Fruit fly (Drosophila melanogaster): ENCODE results near the gene CG2246.

The CG2246 gene

dm6 chr3R:30601440-30602256 lies at the start of gene CG2246, which contains the start of gene CG31021:
Gene CG2246 (minus strand): TSS chr3R:30601489.
Gene CG31021 (plus strand): TSS chr3R:30602206.
- no peak for TF ChIP-seq CG14655 (GFP tag; optimal IDR thresholded peaks at IDR 0.05)
- peak; percentile 23 for TF ChIP-seq Pif1A (GFP tag; optimal IDR thresholded peaks at IDR 0.05)
- TF ChIP-seq Ets98B (GFP tag; IDR thresholded peaks at IDR 0.05) = peak; percentile 31
- peak; percentile 45; the same call in 2 of the 3 replicates for TF ChIP-seq CG4496 (GFP tag; IDR thresholded peaks at IDR 0.05)

dm6 chr3R:30649661-30650060 lies 48.4 kb upstream of the CG2246 start, which contains the start of gene CG34433:
Gene CG34433 (plus strand): TSS chr3R:30649961.
- TF ChIP-seq Snoo (tag; optimal IDR thresholded peaks at IDR 0.05) (no peak), CG34367 (tag; optimal IDR thresholded peaks at IDR 0.05) (no peak), Pif1B (GFP tag; optimal IDR thresholded peaks at IDR 0.05) (no peak), D1 (tag; optimal IDR thresholded peaks at IDR 0.05) (no peak), CG15710 (tag; optimal IDR thresholded peaks at IDR 0.05) (no peak), CG32121 (GFP tag; IDR thresholded peaks at IDR 0.05) (no peak), CG17806 (tag; optimal IDR thresholded peaks at IDR 0.05) (no peak), CG12605 (GFP tag; IDR thresholded peaks at IDR 0.05) (no peak), Ets98B (GFP tag; IDR thresholded peaks at IDR 0.05) (no peak), CG13204 (GFP tag; optimal IDR thresholded peaks at IDR 0.05) (no peak), CG8159 (tag; optimal IDR thresholded peaks at IDR 0.05) (no peak), fd96Ca (GFP tag; IDR thresholded peaks at IDR 0.05) (no peak), EcR (GFP tag; optimal IDR thresholded peaks at IDR 0.05) (no peak)

dm6 chr3R:30648851-30649250 lies 47.6 kb upstream of the CG2246 start, which contains the start of gene CG34432:
Gene CG34432 (plus strand): TSS chr3R:30649151.
- TF ChIP-seq CG13204 (GFP tag; optimal IDR thresholded peaks at IDR 0.05) (no peak), CG10348 (GFP tag; IDR thresholded peaks at IDR 0.05) (no peak), CG8301 (tag; optimal IDR thresholded peaks at IDR 0.05) (no peak), CG9948 (tag; optimal IDR thresholded peaks at IDR 0.05) (no peak), Pif1A (GFP tag; optimal IDR thresholded peaks at IDR 0.05) (no peak), Snoo (tag; optimal IDR thresholded peaks at IDR 0.05) (no peak), gl (tag; optimal IDR thresholded peaks at IDR 0.05) (no peak), fd96Ca (GFP tag; IDR thresholded peaks at IDR 0.05) (no peak)

- TF ChIP-seq CG13204 (GFP tag; optimal IDR thresholded peaks at IDR 0.05) (no peak), Ets98B (GFP tag; IDR thresholded peaks at IDR 0.05) (no peak), EcR (GFP tag; optimal IDR thresholded peaks at IDR 0.05) (no peak), CG8301 (tag; optimal IDR thresholded peaks at IDR 0.05) (no peak), CG34367 (tag; optimal IDR thresholded peaks at IDR 0.05) (no peak), D1 (tag; optimal IDR thresholded peaks at IDR 0.05) (no peak), rn (GFP tag; IDR thresholded peaks at IDR 0.05) (no peak), CG17806 (tag; optimal IDR thresholded peaks at IDR 0.05) (no peak), CG4496 (GFP tag; IDR thresholded peaks at IDR 0.05) (no peak), CG8159 (tag; optimal IDR thresholded peaks at IDR 0.05) (no peak)
Measured at dm6 chr3R:30648451-30648850, 47.2 kb upstream of the CG2246 start, which contains the start of gene PH4alphaPV. Gene PH4alphaPV (minus strand): TSS chr3R:30648551.

- TF ChIP-seq Snoo (tag; optimal IDR thresholded peaks at IDR 0.05) = no peak
- TF ChIP-seq CG34367 (tag; optimal IDR thresholded peaks at IDR 0.05) = no peak
- no peak for TF ChIP-seq CG13204 (GFP tag; optimal IDR thresholded peaks at IDR 0.05)
- TF ChIP-seq fd96Ca (GFP tag; IDR thresholded peaks at IDR 0.05) = no peak
- no peak for TF ChIP-seq CG10348 (GFP tag; IDR thresholded peaks at IDR 0.05)
- TF ChIP-seq CG4496 (GFP tag; IDR thresholded peaks at IDR 0.05) = no peak
- TF ChIP-seq CG14655 (GFP tag; optimal IDR thresholded peaks at IDR 0.05) = no peak
- no peak for TF ChIP-seq CG8301 (tag; optimal IDR thresholded peaks at IDR 0.05)
- TF ChIP-seq rn (GFP tag; IDR thresholded peaks at IDR 0.05) = no peak
- TF ChIP-seq D1 (tag; optimal IDR thresholded peaks at IDR 0.05) = no peak
- TF ChIP-seq CG9948 (tag; optimal IDR thresholded peaks at IDR 0.05) = no peak
- no peak for TF ChIP-seq CG32121 (GFP tag; IDR thresholded peaks at IDR 0.05)
Measured at dm6 chr3R:30645780-30646179, 44.5 kb upstream of the CG2246 start, which contains the start of gene CG31013. Gene CG31013 (minus strand): TSS chr3R:30645880.

dm6 chr3R:30643240-30643639 lies 42.0 kb upstream of the CG2246 start:
- no peak for TF ChIP-seq EcR (GFP tag; optimal IDR thresholded peaks at IDR 0.05)
- TF ChIP-seq CG13204 (GFP tag; optimal IDR thresholded peaks at IDR 0.05) = no peak
- no peak for TF ChIP-seq CG15710 (tag; optimal IDR thresholded peaks at IDR 0.05)
- no peak for TF ChIP-seq CG4496 (GFP tag; IDR thresholded peaks at IDR 0.05)
- TF ChIP-seq CG14655 (GFP tag; optimal IDR thresholded peaks at IDR 0.05) = peak; percentile 20
- TF ChIP-seq CG17806 (tag; optimal IDR thresholded peaks at IDR 0.05) = no peak
- TF ChIP-seq CG8159 (tag; optimal IDR thresholded peaks at IDR 0.05) = peak; percentile 13
- TF ChIP-seq CG32121 (GFP tag; IDR thresholded peaks at IDR 0.05) = no peak
- no peak for TF ChIP-seq rn (GFP tag; IDR thresholded peaks at IDR 0.05)
- TF ChIP-seq Snoo (tag; optimal IDR thresholded peaks at IDR 0.05) = no peak
- TF ChIP-seq Pif1A (GFP tag; optimal IDR thresholded peaks at IDR 0.05) = no peak

All from whole organism, pupa.